Fruit fly (Drosophila melanogaster) whole organism, wandering third instar larva: Measurements from ENCODE around the gene mRpS11.
A peak's percentile ranks its signal among the peaks of the same experiment; 100 is the strongest.

Experiments
- CrebA ChIP-seq: fragments of 200-800 bp; sonication (Bioruptor generic); optimal IDR thresholded peaks from 2 replicates; lab custom pipeline; 2016; ENCODE audit warnings: missing biosample characterization, mild to moderate bottlenecking, missing genetic modification characterization, borderline replicate concordance
- Dfd ChIP-seq: fragments of >200 bp; optimal IDR thresholded peaks from 2 replicates; lab custom pipeline; 2017; ENCODE audit warnings: missing biosample characterization, missing genetic modification characterization
- Dif ChIP-seq: fragments of 200-275, 200-300 bp; sonication (Bioruptor generic); optimal IDR thresholded peaks from 2 replicates; lab custom pipeline; 2018; ENCODE audit warnings: missing biosample characterization, missing genetic modification characterization; ENCODE audit not compliant: partially characterized antibody
- GATAd ChIP-seq: sonication (Bioruptor generic); optimal IDR thresholded peaks from 2 replicates; lab custom pipeline; 2016; ENCODE audit warnings: missing biosample characterization, missing genetic modification characterization
- HLH106 ChIP-seq: fragments of 200-800 bp; optimal IDR thresholded peaks from 3 replicates; lab custom pipeline; 2019; ENCODE audit warnings: missing biosample characterization, mild to moderate bottlenecking, missing genetic modification characterization, moderate library complexity
- Hnf4 ChIP-seq: fragments of 200-800 bp; sonication (Bioruptor generic); optimal IDR thresholded peaks from 2 replicates; lab custom pipeline; 2016; ENCODE audit warnings: missing biosample characterization, mild to moderate bottlenecking, missing genetic modification characterization
- Hr83 ChIP-seq: fragments of 200-300 bp; sonication (Bioruptor generic); optimal IDR thresholded peaks from 2 replicates; lab custom pipeline; 2016; ENCODE audit warnings: missing biosample characterization, mild to moderate bottlenecking, missing genetic modification characterization, moderate library complexity; ENCODE audit not compliant: poor library complexity, severe bottlenecking
- Mio ChIP-seq: sonication (Bioruptor generic); optimal IDR thresholded peaks from 2 replicates; lab custom pipeline; 2016; ENCODE audit warnings: missing biosample characterization, missing genetic modification characterization
- Myc ChIP-seq: fragments of >200 bp; optimal IDR thresholded peaks from 2 replicates; lab custom pipeline; 2017
- N ChIP-seq: fragments of >200 bp; optimal IDR thresholded peaks from 2 replicates; lab custom pipeline; 2018; ENCODE audit warnings: missing biosample characterization, missing external identifiers, missing genetic modification characterization
- OdsH ChIP-seq: fragments of 200-800 bp; sonication (Bioruptor generic); optimal IDR thresholded peaks from 2 replicates; lab custom pipeline; 2016; ENCODE audit warnings: missing biosample characterization, mild to moderate bottlenecking, missing genetic modification characterization
- Rel ChIP-seq, 2 experiments: fragments of 200-800 bp; sonication (Bioruptor generic) in 1 of 2; optimal IDR thresholded peaks; 2 replicates in 1 of 2; 3 replicates in 1 of 2; lab custom pipeline; 2016 to 2019; ENCODE audit warnings: mild to moderate bottlenecking in 2 of 2, missing biosample characterization in 2 of 2, missing genetic modification characterization in 2 of 2, moderate library complexity in 1 of 2
- Sp1 ChIP-seq: fragments of 200-800 bp; sonication (Bioruptor generic); optimal IDR thresholded peaks from 3 replicates; lab custom pipeline; 2019; ENCODE audit warnings: missing biosample characterization, mild to moderate bottlenecking, missing genetic modification characterization, moderate library complexity
- Vsx2 ChIP-seq: fragments of 200-300, 225-300 bp; sonication (Bioruptor generic); optimal IDR thresholded peaks from 2 replicates; lab custom pipeline; 2018; ENCODE audit warnings: missing biosample characterization, missing genetic modification characterization; ENCODE audit not compliant: partially characterized antibody
- brk ChIP-seq: fragments of 200-800 bp; sonication (Bioruptor generic); optimal IDR thresholded peaks from 2 replicates; lab custom pipeline; 2016; ENCODE audit warnings: missing biosample characterization, mild to moderate bottlenecking, missing genetic modification characterization
- dl ChIP-seq, 2 experiments: fragments of 175-275, 200-275 bp in 1 of 2; fragments of 200-275 bp in 1 of 2; sonication (Bioruptor generic); optimal IDR thresholded peaks; lab custom pipeline; 2018; ENCODE audit warnings: mild to moderate bottlenecking in 2 of 2, missing biosample characterization in 2 of 2, missing genetic modification characterization in 2 of 2, moderate library complexity in 2 of 2; ENCODE audit not compliant: partially characterized antibody in 2 of 2, insufficient read depth in 1 of 2
- dmrt93B ChIP-seq: fragments of 200-800 bp; sonication (Bioruptor generic); optimal IDR thresholded peaks from 2 replicates; lab custom pipeline; 2018; ENCODE audit warnings: missing biosample characterization, mild to moderate bottlenecking, missing genetic modification characterization
- dsf ChIP-seq: sonication (Bioruptor generic); optimal IDR thresholded peaks from 2 replicates; lab custom pipeline; 2016; ENCODE audit warnings: missing biosample characterization, missing genetic modification characterization, borderline replicate concordance
- ey ChIP-seq: fragments of 200-800 bp; sonication (Bioruptor generic); optimal IDR thresholded peaks from 2 replicates; lab custom pipeline; 2016; ENCODE audit warnings: missing biosample characterization, missing genetic modification characterization
- foxo ChIP-seq, 2 experiments: fragments of 200-800 bp; sonication (Bioruptor generic); optimal IDR thresholded peaks; 2 replicates in 1 of 2; 3 replicates in 1 of 2; lab custom pipeline; 2016 to 2017; ENCODE audit warnings: missing biosample characterization in 2 of 2, missing genetic modification characterization in 2 of 2
- fru ChIP-seq: fragments of 200-800 bp; sonication (Bioruptor generic); optimal IDR thresholded peaks from 3 replicates; lab custom pipeline; 2016; ENCODE audit warnings: missing biosample characterization, mild to moderate bottlenecking, missing genetic modification characterization
- h ChIP-seq: fragments of 200-800 bp; sonication (Bioruptor generic); optimal IDR thresholded peaks from 3 replicates; lab custom pipeline; 2016; ENCODE audit warnings: missing biosample characterization, mild to moderate bottlenecking, missing genetic modification characterization
- jim ChIP-seq: fragments of 175-275, 200-325 bp; sonication (Bioruptor generic); optimal IDR thresholded peaks from 2 replicates; lab custom pipeline; 2016; ENCODE audit warnings: missing biosample characterization, mild to moderate bottlenecking, missing genetic modification characterization
- lola ChIP-seq: fragments of >200 bp; optimal IDR thresholded peaks from 2 replicates; lab custom pipeline; 2017; ENCODE audit warnings: missing biosample characterization, missing genetic modification characterization
- psq ChIP-seq: fragments of 200-800 bp; sonication (Bioruptor generic); optimal IDR thresholded peaks from 3 replicates; lab custom pipeline; 2017; ENCODE audit warnings: missing biosample characterization, mild to moderate bottlenecking, missing genetic modification characterization, moderate library complexity
- rgr ChIP-seq: fragments of 200-800 bp; sonication (Bioruptor generic); optimal IDR thresholded peaks from 3 replicates; lab custom pipeline; 2016; ENCODE audit warnings: missing biosample characterization, mild to moderate bottlenecking, missing genetic modification characterization
- sage ChIP-seq: fragments of 200-800 bp; sonication (Bioruptor generic); optimal IDR thresholded peaks from 2 replicates; lab custom pipeline; 2016; ENCODE audit warnings: missing biosample characterization, mild to moderate bottlenecking, missing genetic modification characterization
- sv ChIP-seq: fragments of 200-800 bp; sonication (Bioruptor generic); optimal IDR thresholded peaks from 3 replicates; lab custom pipeline; 2016; ENCODE audit warnings: missing biosample characterization, missing genetic modification characterization
- tai ChIP-seq: sonication (Bioruptor generic); optimal IDR thresholded peaks from 2 replicates; lab custom pipeline; 2016; ENCODE audit warnings: missing biosample characterization, missing genetic modification characterization
- usp ChIP-seq: fragments of >200 bp; optimal IDR thresholded peaks from 2 replicates; lab custom pipeline; 2017; ENCODE audit warnings: missing biosample characterization, missing genetic modification characterization
- woc ChIP-seq: sonication (Bioruptor generic); optimal IDR thresholded peaks from 2 replicates; lab custom pipeline; 2016; ENCODE audit warnings: missing biosample characterization, mild to moderate bottlenecking, missing genetic modification characterization

mRpS11 gene

dm6 chr3R:17065018-17065784, 7.3 kb upstream of the mRpS11 start (continued):
- TF ChIP-seq dmrt93B (GFP tag; lab: Kevin White, UChicago) (peak; percentile 84), Rel (GFP tag; optimal IDR thresholded peaks at IDR 0.05; lab: Kevin White, UChicago) (peak; percentile 92), Rel (tag; optimal IDR thresholded peaks at IDR 0.05; lab: Kevin White, UChicago) (peak; percentile 71), rgr (GFP tag; lab: Kevin White, UChicago) (peak; percentile 95), Dfd (GFP tag; lab: Kevin White, UChicago) (no peak)
- TF ChIP-seq, all 38 proteins: peak for 29

dm6 chr3R:17066077-17066476, 6.5 kb upstream of the mRpS11 start:
- TF ChIP-seq Vsx2 (GFP tag; lab: Kevin White, UChicago), result no peak
- no peak for TF ChIP-seq GATAd
- TF ChIP-seq lola (GFP tag; lab: Kevin White, UChicago), result no peak
- no peak for TF ChIP-seq Sp1 (GFP tag; lab: Kevin White, UChicago)
- TF ChIP-seq dmrt93B (GFP tag; lab: Kevin White, UChicago), result no peak
- TF ChIP-seq Dif (GFP tag; lab: Kevin White, UChicago), result no peak
- TF ChIP-seq fru (GFP tag; lab: Kevin White, UChicago), result no peak
- TF ChIP-seq Dfd (GFP tag; lab: Kevin White, UChicago), result no peak
- no peak for TF ChIP-seq rgr (GFP tag; lab: Kevin White, UChicago)
- no peak for TF ChIP-seq usp (GFP tag; lab: Kevin White, UChicago)
- TF ChIP-seq Myc (lab: Kevin White, UChicago), result no peak
- TF ChIP-seq Hnf4 (GFP tag; lab: Kevin White, UChicago), result no peak
- TF ChIP-seq dl (GFP tag; optimal IDR thresholded peaks at IDR 0.05; lab: Kevin White, UChicago; ENCODE audit: insufficient read depth in 1 of 2, partially characterized antibody in 2 of 2), result no peak
- no peak for TF ChIP-seq N (GFP tag; lab: Kevin White, UChicago)
- no peak for TF ChIP-seq sage (GFP tag; lab: Kevin White, UChicago)
- TF ChIP-seq CrebA, result no peak
- TF ChIP-seq ey, result no peak
- TF ChIP-seq brk (GFP tag; lab: Kevin White, UChicago), result no peak

dm6 chr3R:17066828-17067430, 5.6 kb upstream of the mRpS11 start:
- TF ChIP-seq rgr (GFP tag; lab: Kevin White, UChicago) (no peak), OdsH (GFP tag; lab: Kevin White, UChicago) (no peak), dsf (no peak), Mio (GFP tag; lab: Kevin White, UChicago) (no peak), Dfd (GFP tag; lab: Kevin White, UChicago) (no peak), dl (GFP tag; optimal IDR thresholded peaks at IDR 0.05; lab: Kevin White, UChicago; ENCODE audit: insufficient read depth in 1 of 2, partially characterized antibody in 2 of 2) (no peak), foxo (GFP tag; optimal IDR thresholded peaks at IDR 0.05; lab: Kevin White, UChicago) (no peak), N (GFP tag; lab: Kevin White, UChicago) (no peak), fru (GFP tag; lab: Kevin White, UChicago) (no peak), tai (no peak), sv (GFP tag; lab: Kevin White, UChicago) (no peak), Hnf4 (GFP tag; lab: Kevin White, UChicago) (no peak), HLH106 (tag; lab: Kevin White, UChicago) (no peak), h (GFP tag; lab: Kevin White, UChicago) (no peak), Vsx2 (GFP tag; lab: Kevin White, UChicago) (no peak), usp (GFP tag; lab: Kevin White, UChicago) (no peak), psq (GFP tag; lab: Kevin White, UChicago) (no peak)
- TF ChIP-seq, all 38 proteins: peak for 0

- TF ChIP-seq Vsx2 (GFP tag; lab: Kevin White, UChicago) (no peak), woc (GFP tag; lab: Kevin White, UChicago) (no peak), jim (no peak), Hr83 (peak; percentile 5), h (GFP tag; lab: Kevin White, UChicago) (peak; percentile 62)
Measured at dm6 chr3R:17067721-17068120, 4.8 kb upstream of the mRpS11 start.
